Worm (Caenorhabditis elegans) whole organism, late embryonic: Measurements from ENCODE around the gene Y62E10A.6.

Experiments
- C38D4.7 ChIP-seq: fragments of 200-800 bp; sonication (Bioruptor generic); optimal IDR thresholded peaks from 2 replicates; lab custom pipeline; 2018; ENCODE audit warnings: mild to moderate bottlenecking, missing genetic modification characterization, moderate library complexity, missing compliant biosample characterization
- K02D7.2 ChIP-seq: sonication (generic microtip); optimal IDR thresholded peaks from 2 replicates; lab custom pipeline; 2017; ENCODE audit warnings: mild to moderate bottlenecking, missing genetic modification characterization, missing compliant biosample characterization
- Y22D7AL.16 ChIP-seq: sonication (generic microtip); optimal IDR thresholded peaks from 2 replicates; lab custom pipeline; 2016; ENCODE audit warnings: missing genetic modification characterization, missing compliant biosample characterization
- ama-1 ChIP-seq: fragments of 150-350 bp; optimal IDR thresholded peaks from 2 replicates; lab custom pipeline; 2014
- ceh-14 ChIP-seq: sonication (generic microtip); optimal IDR thresholded peaks from 2 replicates; lab custom pipeline; 2016; ENCODE audit warnings: missing genotype, missing genetic modification characterization, missing compliant biosample characterization
- ceh-19 ChIP-seq: fragments of 200-800 bp; sonication (Bioruptor generic); optimal IDR thresholded peaks from 2 replicates; lab custom pipeline; 2018; ENCODE audit warnings: mild to moderate bottlenecking, missing genetic modification characterization, missing compliant biosample characterization
- ceh-2 ChIP-seq: sonication (generic microtip); optimal IDR thresholded peaks from 2 replicates; lab custom pipeline; 2016; ENCODE audit warnings: missing genotype, missing genetic modification characterization, missing compliant biosample characterization
- ceh-22 ChIP-seq: sonication (generic microtip); optimal IDR thresholded peaks from 2 replicates; lab custom pipeline; 2017; ENCODE audit warnings: missing biosample characterization, missing genetic modification characterization
- ceh-30 ChIP-seq: fragments of 150-350 bp; optimal IDR thresholded peaks from 2 replicates; lab custom pipeline; 2014; ENCODE audit warnings: missing biosample characterization, missing genetic modification characterization
- ceh-31 ChIP-seq: sonication (generic microtip); optimal IDR thresholded peaks from 2 replicates; lab custom pipeline; 2016; ENCODE audit warnings: missing genetic modification characterization, missing compliant biosample characterization
- ceh-45 ChIP-seq: fragments of 200-800 bp; sonication (Bioruptor generic); IDR thresholded peaks from 2 replicates; pipeline ENCODE4 v1.3.6; 2022; ENCODE audit warnings: missing genetic modification reagents, missing genetic modification characterization, missing compliant biosample characterization
- ceh-6 ChIP-seq: fragments of 200-800 bp; sonication (Bioruptor generic); optimal IDR thresholded peaks from 2 replicates; lab custom pipeline; 2018; ENCODE audit warnings: mild to moderate bottlenecking, missing genetic modification characterization, missing compliant biosample characterization
- ceh-9 ChIP-seq: sonication (generic microtip); optimal IDR thresholded peaks from 2 replicates; lab custom pipeline; 2016; ENCODE audit warnings: mild to moderate bottlenecking, missing genetic modification characterization, inconsistent platforms, missing compliant biosample characterization
- dve-1 ChIP-seq: sonication (generic microtip); optimal IDR thresholded peaks from 2 replicates; lab custom pipeline; 2017; ENCODE audit warnings: antibody characterized with exemption, mild to moderate bottlenecking, missing genetic modification characterization, missing compliant biosample characterization
- elt-2 ChIP-seq: sonication (generic microtip); optimal IDR thresholded peaks from 2 replicates; lab custom pipeline; 2016; ENCODE audit warnings: missing genetic modification reagents, missing genetic modification characterization, missing compliant biosample characterization
- elt-4 ChIP-seq: sonication (generic microtip); optimal IDR thresholded peaks from 2 replicates; lab custom pipeline; 2016; ENCODE audit warnings: missing genetic modification characterization, missing compliant biosample characterization
- ets-4 ChIP-seq: sonication (generic microtip); optimal IDR thresholded peaks from 2 replicates; lab custom pipeline; 2016; ENCODE audit warnings: missing genetic modification characterization, missing compliant biosample characterization
- eyg-1 ChIP-seq: sonication (generic microtip); optimal IDR thresholded peaks from 2 replicates; lab custom pipeline; 2016; ENCODE audit warnings: missing genotype, missing genetic modification characterization, missing compliant biosample characterization
- hlh-13 ChIP-seq: fragments of 200-800 bp; sonication (Bioruptor generic); optimal IDR thresholded peaks from 2 replicates; lab custom pipeline; 2018; ENCODE audit warnings: mild to moderate bottlenecking, missing genetic modification characterization, missing compliant biosample characterization
- hlh-15 ChIP-seq: sonication (generic microtip); optimal IDR thresholded peaks from 2 replicates; lab custom pipeline; 2016; ENCODE audit warnings: missing genetic modification characterization, missing compliant biosample characterization
- hlh-8 ChIP-seq: sonication (generic microtip); optimal IDR thresholded peaks from 2 replicates; lab custom pipeline; 2016; ENCODE audit warnings: missing genotype, missing genetic modification characterization, missing compliant biosample characterization
- lim-6 ChIP-seq: sonication (generic microtip); optimal IDR thresholded peaks from 2 replicates; lab custom pipeline; 2016; ENCODE audit warnings: missing genetic modification characterization, missing compliant biosample characterization
- mec-3 ChIP-seq: sonication (generic microtip); optimal IDR thresholded peaks from 2 replicates; lab custom pipeline; 2016; ENCODE audit warnings: borderline replicate concordance, missing genetic modification characterization, missing compliant biosample characterization
- nhr-232 ChIP-seq: sonication (generic microtip); optimal IDR thresholded peaks from 2 replicates; lab custom pipeline; 2016; ENCODE audit warnings: missing genetic modification characterization, missing compliant biosample characterization
- npax-4 ChIP-seq: sonication (generic microtip); optimal IDR thresholded peaks from 2 replicates; lab custom pipeline; 2016; ENCODE audit warnings: missing genetic modification characterization, missing compliant biosample characterization
- pag-3 ChIP-seq: sonication (generic microtip); optimal IDR thresholded peaks from 2 replicates; lab custom pipeline; 2016; ENCODE audit warnings: missing compliant biosample characterization, missing genetic modification characterization, borderline replicate concordance
- pat-9 ChIP-seq: fragments of 200-800 bp; sonication (Bioruptor generic); optimal IDR thresholded peaks from 2 replicates; lab custom pipeline; 2018; ENCODE audit warnings: mild to moderate bottlenecking, missing genetic modification characterization, moderate library complexity, missing compliant biosample characterization
- pax-1 ChIP-seq: fragments of 150-350 bp; optimal IDR thresholded peaks from 2 replicates; lab custom pipeline; 2014; ENCODE audit warnings: missing biosample characterization, missing genetic modification characterization
- pha-4 ChIP-seq: fragments of 150-350 bp; optimal IDR thresholded peaks from 2 replicates; lab custom pipeline; 2018; ENCODE audit warnings: missing biosample characterization, missing genetic modification reagents, missing genetic modification characterization
- rnt-1 ChIP-seq: sonication (generic microtip); optimal IDR thresholded peaks from 2 replicates; lab custom pipeline; 2016; ENCODE audit warnings: missing genetic modification characterization, missing compliant biosample characterization
- sdc-2 ChIP-seq: sonication (generic microtip); optimal IDR thresholded peaks from 2 replicates; lab custom pipeline; 2016; ENCODE audit warnings: missing genotype, missing genetic modification characterization, missing compliant biosample characterization
- sox-2 ChIP-seq: fragments of 200-800 bp; sonication (Bioruptor generic); IDR thresholded peaks from 2 replicates; pipeline ENCODE4 v1.3.6; 2022; ENCODE audit warnings: missing genetic modification reagents, missing genetic modification characterization, missing compliant biosample characterization
- syd-9 ChIP-seq: sonication (generic microtip); optimal IDR thresholded peaks from 2 replicates; lab custom pipeline; 2016; ENCODE audit warnings: mild to moderate bottlenecking, missing genetic modification characterization, moderate library complexity, missing compliant biosample characterization
- tbx-2 ChIP-seq: sonication (generic microtip); optimal IDR thresholded peaks from 2 replicates; lab custom pipeline; 2016; ENCODE audit warnings: missing genetic modification characterization, missing compliant biosample characterization
- tbx-7 ChIP-seq: sonication (generic microtip); optimal IDR thresholded peaks from 2 replicates; lab custom pipeline; 2016; ENCODE audit warnings: missing genotype, missing genetic modification characterization, missing compliant biosample characterization
- ttx-3 ChIP-seq: sonication (generic microtip); optimal IDR thresholded peaks from 2 replicates; lab custom pipeline; 2016; ENCODE audit warnings: missing genetic modification reagents, missing genetic modification characterization, missing compliant biosample characterization
- unc-86 ChIP-seq: sonication (generic microtip); optimal IDR thresholded peaks from 2 replicates; lab custom pipeline; 2016; ENCODE audit warnings: missing genetic modification characterization, missing compliant biosample characterization
- zip-5 ChIP-seq: sonication (generic microtip); optimal IDR thresholded peaks from 2 replicates; lab custom pipeline; 2016; ENCODE audit warnings: missing genetic modification characterization, missing compliant biosample characterization
- ztf-16 ChIP-seq: sonication (generic microtip); optimal IDR thresholded peaks from 2 replicates; lab custom pipeline; 2017; ENCODE audit warnings: missing genetic modification characterization, missing compliant biosample characterization

The Y62E10A.6 gene

DNA sequence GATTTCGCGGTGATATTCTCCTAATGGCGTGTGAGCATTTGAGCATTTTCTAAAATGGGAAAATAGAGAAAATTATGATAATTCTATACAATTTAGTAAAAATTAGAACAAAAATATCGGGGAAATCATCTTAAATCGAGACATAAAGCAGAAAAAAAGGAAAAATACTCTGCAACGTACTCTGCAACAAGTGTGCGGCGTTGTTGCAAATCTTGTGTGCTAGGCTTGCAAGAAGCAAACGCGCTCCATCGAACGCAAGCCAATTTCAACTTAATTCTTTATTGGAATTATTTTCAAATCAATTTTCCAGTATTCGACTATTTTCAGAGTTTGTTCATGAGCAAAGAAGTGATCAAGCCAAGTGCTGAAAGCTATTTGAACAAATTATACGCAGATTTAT is 14.2 kb downstream of the Y62E10A.6 start, which contains the start of the genes Y62E10A.20, Y62E10A.23 and mdt-9 (continued):
- TF ChIP-seq ceh-30 (tag; lab: Kevin White, UChicago) (no peak), ceh-9 (tag; lab: Kevin White, UChicago) (no peak), K02D7.2 (tag; lab: Kevin White, UChicago) (peak; percentile 52), ceh-45 (GFP tag; lab: Robert Waterston, UW) (0 out of 2 replicates have a peak, but pooled peaks have one; percentile 52), ztf-16 (tag; lab: Kevin White, UChicago) (peak; percentile 61), hlh-13 (no peak), npax-4 (tag; lab: Kevin White, UChicago) (peak; percentile 35), elt-4 (tag; lab: Kevin White, UChicago) (no peak), tbx-7 (tag; lab: Kevin White, UChicago) (peak; percentile 10), rnt-1 (peak; percentile 45), lim-6 (no peak), ttx-3 (peak; percentile 63), hlh-15 (tag; lab: Kevin White, UChicago) (peak; percentile 49), ceh-31 (peak; percentile 87), eyg-1 (tag; lab: Kevin White, UChicago) (peak; percentile 27), sdc-2 (tag; lab: Kevin White, UChicago) (no peak), ets-4 (no peak), pat-9 (peak; percentile 67), ceh-14 (peak; percentile 88), pax-1 (tag; lab: Kevin White, UChicago) (peak; percentile 24), syd-9 (peak; percentile 47), Y22D7AL.16 (tag; lab: Kevin White, UChicago) (no peak), ceh-22 (tag; lab: Kevin White, UChicago) (no peak), unc-86 (tag; lab: Kevin White, UChicago) (peak; percentile 55), pha-4 (no peak), ceh-19 (peak; percentile 70)
- TF ChIP-seq, all 69 proteins: peak for 50

- TF ChIP-seq nhr-232 (tag; lab: Kevin White, UChicago) (no peak), Y22D7AL.16 (tag; lab: Kevin White, UChicago) (no peak), sdc-2 (tag; lab: Kevin White, UChicago) (no peak), elt-2 (tag; lab: Kevin White, UChicago) (no peak), tbx-2 (tag; lab: Kevin White, UChicago) (no peak), ets-4 (no peak), ceh-6 (no peak), ceh-22 (tag; lab: Kevin White, UChicago) (no peak), zip-5 (tag; lab: Kevin White, UChicago) (no peak), hlh-15 (tag; lab: Kevin White, UChicago) (no peak), rnt-1 (no peak), mec-3 (tag; lab: Kevin White, UChicago) (no peak), pag-3 (tag; lab: Kevin White, UChicago) (no peak), unc-86 (tag; lab: Kevin White, UChicago) (no peak), pax-1 (tag; lab: Kevin White, UChicago) (no peak), sox-2 (no peak), C38D4.7 (no peak), hlh-8 (tag; lab: Kevin White, UChicago) (no peak)
These were observed 15.1 kb downstream of the Y62E10A.6 start, which contains the start of gene lsm-3 for ce11 chrIV:13386903-13387302. TSS of gene lsm-3 (plus strand) at chrIV:13387203.

- TF ChIP-seq dve-1 (tag; lab: Kevin White, UChicago) (peak; percentile 35), ceh-30 (tag; lab: Kevin White, UChicago) (no peak)
These were observed 17.0 kb downstream of the Y62E10A.6 start for ce11 chrIV:13388779-13389178.

- TF ChIP-seq lim-6, result no peak
- no peak for TF ChIP-seq ceh-2 (tag; lab: Kevin White, UChicago)
- no peak for TF ChIP-seq ama-1 (lab: Kevin White, UChicago)
These were observed 17.4 kb downstream of the Y62E10A.6 start for ce11 chrIV:13389237-13389636.
